Worm (Caenorhabditis elegans): ENCODE results near the gene sax-1.
A peak's percentile ranks its signal among the peaks of the same experiment; 100 is the strongest.

The sax-1 gene

DNA sequence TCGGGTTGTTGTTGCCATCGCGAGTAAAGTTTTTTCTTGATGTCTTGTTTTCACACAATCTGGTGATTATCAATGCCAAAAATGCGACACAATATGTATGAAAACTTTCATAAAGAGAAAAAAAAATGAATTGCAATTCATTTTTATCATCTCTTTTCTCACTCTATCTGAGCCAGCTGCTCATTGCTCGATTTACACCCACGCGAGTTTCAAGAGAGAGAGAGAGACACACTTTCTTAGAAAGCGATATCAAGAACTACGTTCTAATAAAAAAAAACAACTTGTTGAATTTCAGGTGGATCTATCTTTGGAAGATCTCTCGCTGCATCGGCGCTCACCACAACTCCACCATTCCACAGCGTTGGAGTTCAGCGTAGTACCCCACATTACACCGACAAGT lies 47.3 kb downstream of the sax-1 start:
- TF ChIP-seq sptf-2 (GFP tag; optimal IDR thresholded peaks at IDR 0.05) (no peak), ztf-3 (GFP tag; optimal IDR thresholded peaks at IDR 0.05) (no peak), rec-8 (tag; optimal IDR thresholded peaks at IDR 0.05) (no peak), Y67H2A.10 (GFP tag; conservative IDR thresholded peaks at IDR 0.05) (no peak), madf-6 (GFP tag; IDR thresholded peaks at IDR 0.05) (no peak), lin-26 (GFP tag; IDR thresholded peaks at IDR 0.05) (no peak), F55B11.4 (tag; optimal IDR thresholded peaks at IDR 0.05; ENCODE audit: borderline replicate concordance, insufficient read depth) (no peak), attf-3 (GFP tag; conservative IDR thresholded peaks at IDR 0.05) (no peak), lin-35 (GFP tag; optimal IDR thresholded peaks at IDR 0.05) (no peak), lin-54 (GFP tag; optimal IDR thresholded peaks at IDR 0.05) (no peak), nfyb-1 (GFP tag; IDR thresholded peaks at IDR 0.05) (no peak), sea-2 (GFP tag; IDR thresholded peaks at IDR 0.05) (no peak)

DNA sequence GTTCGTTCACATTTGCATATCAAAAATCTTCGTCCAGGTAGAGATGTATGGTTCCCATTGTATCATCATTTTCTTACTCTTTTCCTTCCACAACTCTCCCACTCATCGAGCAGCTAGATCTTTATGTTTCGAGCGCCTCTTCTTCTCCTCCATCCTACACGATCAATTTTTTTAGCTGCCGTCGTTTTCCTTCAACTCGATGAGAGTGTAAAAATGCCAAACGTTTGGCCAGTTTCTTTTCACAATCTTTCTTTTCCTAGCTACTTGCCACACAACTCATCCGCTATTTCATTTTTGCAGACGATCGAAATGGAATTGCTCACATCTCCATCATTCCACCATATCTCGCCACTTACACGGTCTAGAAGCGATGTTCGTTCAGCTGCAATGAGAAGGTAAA lies 48.4 kb downstream of the sax-1 start, which contains the start of gene C18B2.3:
TSS of gene C18B2.3 (plus strand) at position 301 of the 400 bp plus-strand sequence.
- no peak for TF ChIP-seq dpl-1 (GFP tag; optimal IDR thresholded peaks at IDR 0.05)
- TF ChIP-seq tlf-1 (GFP tag; optimal IDR thresholded peaks at IDR 0.05), result no peak
- no peak for TF ChIP-seq F49E8.2 (tag; optimal IDR thresholded peaks at IDR 0.05; ENCODE audit: insufficient read depth)
- TF ChIP-seq lin-35 (GFP tag; optimal IDR thresholded peaks at IDR 0.05), result no peak
- no peak for TF ChIP-seq egrh-3 (GFP tag; IDR thresholded peaks at IDR 0.05)
- no peak for TF ChIP-seq ztf-3 (GFP tag; optimal IDR thresholded peaks at IDR 0.05)
- TF ChIP-seq ets-4 (GFP tag; optimal IDR thresholded peaks at IDR 0.05), result no peak
- no peak for TF ChIP-seq repo-1 (tag; optimal IDR thresholded peaks at IDR 0.05)
- TF ChIP-seq unc-130 (GFP tag; optimal IDR thresholded peaks at IDR 0.05), result no peak
- no peak for TF ChIP-seq B0035.1 (tag; optimal IDR thresholded peaks at IDR 0.05)
- no peak for TF ChIP-seq let-607 (tag; optimal IDR thresholded peaks at IDR 0.05)
- TF ChIP-seq T07F8.4 (tag; optimal IDR thresholded peaks at IDR 0.05), result no peak
- TF ChIP-seq ztf-26 (tag; optimal IDR thresholded peaks at IDR 0.05), result no peak
- no peak for TF ChIP-seq snpc-3.4 (tag; optimal IDR thresholded peaks at IDR 0.05)
- TF ChIP-seq ama-1 (optimal IDR thresholded peaks at IDR 0.05), result no peak
- TF ChIP-seq ama-1 (GFP tag; optimal IDR thresholded peaks at IDR 0.05), result no peak
- TF ChIP-seq aptf-2 (GFP tag; conservative IDR thresholded peaks at IDR 0.05), result no peak

DNA sequence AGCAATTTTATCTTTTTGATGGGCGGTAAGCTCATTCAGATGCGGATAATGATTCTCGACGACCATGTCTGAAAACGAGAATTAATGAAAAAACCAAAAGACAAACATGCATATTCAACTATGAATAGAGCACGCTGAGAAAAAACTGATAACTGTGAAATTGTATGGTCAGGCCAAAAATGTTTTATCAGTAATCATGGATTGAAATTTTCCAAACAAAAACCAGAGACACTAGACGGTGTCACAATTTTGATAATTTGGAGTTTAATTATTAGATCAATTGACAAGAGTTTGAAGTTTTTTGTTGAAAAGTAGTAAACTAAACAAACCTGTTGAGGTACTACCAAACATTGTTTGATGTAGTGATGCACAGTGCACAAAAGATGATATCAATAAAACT lies 49.6 kb downstream of the sax-1 start, which contains the start of gene cgr-1:
TSS of gene cgr-1 (minus strand) at position 68 of the 400 bp plus-strand sequence.
- TF ChIP-seq nhr-80 (tag; optimal IDR thresholded peaks at IDR 0.05) (peak; percentile 64), nfya-2 (GFP tag; IDR thresholded peaks at IDR 0.05) (no peak), hlh-26 (GFP tag; conservative IDR thresholded peaks at IDR 0.05) (no peak), attf-3 (GFP tag; conservative IDR thresholded peaks at IDR 0.05) (no peak), attf-6 (GFP tag; IDR thresholded peaks at IDR 0.05) (no peak)

DNA sequence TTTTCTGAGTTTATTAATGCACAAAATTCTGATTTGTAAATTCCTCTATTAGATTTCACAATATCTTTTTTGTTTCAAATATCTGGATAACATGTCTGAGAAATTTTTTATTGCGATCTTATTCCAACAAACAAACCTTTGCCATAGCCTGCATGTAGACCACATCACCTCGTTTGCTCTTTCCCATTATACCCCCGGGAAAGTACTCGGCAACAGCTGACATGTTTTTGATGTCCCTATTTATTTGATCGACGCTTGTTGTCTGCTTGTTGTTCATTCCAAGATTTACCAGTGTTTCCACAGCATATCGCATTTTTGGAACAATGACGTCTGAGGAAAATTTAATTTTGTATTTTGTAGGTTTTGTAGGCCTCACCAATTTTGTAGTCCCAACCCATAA lies 50.1 kb downstream of the sax-1 start:
- TF ChIP-seq lin-35 (GFP tag; optimal IDR thresholded peaks at IDR 0.05) (no peak), ekl-4 (GFP tag; IDR thresholded peaks at IDR 0.05) (no peak), rec-8 (tag; optimal IDR thresholded peaks at IDR 0.05) (no peak), ceh-100 (GFP tag; IDR thresholded peaks at IDR 0.05) (no peak), B0261.1 (tag; optimal IDR thresholded peaks at IDR 0.05) (no peak), Y53F4B.3 (GFP tag; IDR thresholded peaks at IDR 0.05) (no peak), hmg-1.2 (GFP tag; IDR thresholded peaks at IDR 0.05) (no peak), F49E8.2 (tag; optimal IDR thresholded peaks at IDR 0.05; ENCODE audit: insufficient read depth) (no peak), mes-4 (tag; optimal IDR thresholded peaks at IDR 0.05) (no peak), madf-8 (GFP tag; conservative IDR thresholded peaks at IDR 0.05) (no peak), nfya-1 (tag; optimal IDR thresholded peaks at IDR 0.05; ENCODE audit: borderline replicate concordance, insufficient read depth) (no peak), lsy-27 (tag; optimal IDR thresholded peaks at IDR 0.05; ENCODE audit: borderline replicate concordance, insufficient read depth) (no peak), ztf-28 (GFP tag; IDR thresholded peaks at IDR 0.05) (no peak), rpc-1 (optimal IDR thresholded peaks at IDR 0.05) (no peak), rpc-1 (tag; optimal IDR thresholded peaks at IDR 0.05) (no peak), repo-1 (tag; optimal IDR thresholded peaks at IDR 0.05) (no peak), T26A5.8 (tag; optimal IDR thresholded peaks at IDR 0.05) (no peak)

All from whole organism, young adult.